Fruit fly (Drosophila melanogaster): ENCODE measurements around the gene Lgr4.

Gene Lgr4

dm6 chrX:13130175-13130822, 58.7 kb downstream of the Lgr4 start (continued):
- no peak for TF ChIP-seq aop (GFP tag; IDR thresholded peaks at IDR 0.05)
- no peak for TF ChIP-seq Hey (tag; optimal IDR thresholded peaks at IDR 0.05)
- no peak for TF ChIP-seq pros (GFP tag; optimal IDR thresholded peaks at IDR 0.05)
- TF ChIP-seq tll (GFP tag; optimal IDR thresholded peaks at IDR 0.05): no peak
- TF ChIP-seq CG31365 (tag; optimal IDR thresholded peaks at IDR 0.05): peak; percentile 90
- TF ChIP-seq Scr (GFP tag; IDR thresholded peaks at IDR 0.05; ENCODE audit: partially characterized antibody): no peak
- TF ChIP-seq CG6689 (GFP tag; IDR thresholded peaks at IDR 0.05): peak; percentile 62
- no peak for TF ChIP-seq yki (optimal IDR thresholded peaks at IDR 0.05)
- peak; percentile 86 for TF ChIP-seq CG18262 (tag; optimal IDR thresholded peaks at IDR 0.05)
- TF ChIP-seq HLH54F (GFP tag; optimal IDR thresholded peaks at IDR 0.05): peak; percentile 57
- TF ChIP-seq jumu (GFP tag; optimal IDR thresholded peaks at IDR 0.05): peak; percentile 55
- no peak for TF ChIP-seq CG16813 (GFP tag; IDR thresholded peaks at IDR 0.05; ENCODE audit: partially characterized antibody)
- TF ChIP-seq PHDP (tag; optimal IDR thresholded peaks at IDR 0.05): peak; percentile 75
- TF ChIP-seq CG13123 (GFP tag; optimal IDR thresholded peaks at IDR 0.05): peak; percentile 15
- TF ChIP-seq Usf (GFP tag; optimal IDR thresholded peaks at IDR 0.05): peak; percentile 52
- TF ChIP-seq abd-A (tag; optimal IDR thresholded peaks at IDR 0.05): no peak
- no peak for TF ChIP-seq CG7372 (GFP tag; IDR thresholded peaks at IDR 0.05)
- TF ChIP-seq Dip3 (GFP tag; optimal IDR thresholded peaks at IDR 0.05): peak; percentile 49
- TF ChIP-seq schlank (tag; optimal IDR thresholded peaks at IDR 0.05): peak; percentile 56
- TF ChIP-seq pb (GFP tag; optimal IDR thresholded peaks at IDR 0.05): no peak
- no peak for TF ChIP-seq B-H1 (GFP tag; IDR thresholded peaks at IDR 0.05)
- TF ChIP-seq eyg (GFP tag; optimal IDR thresholded peaks at IDR 0.05): peak; percentile 8
- no peak for TF ChIP-seq CG5953 (GFP tag; IDR thresholded peaks at IDR 0.05)
- TF ChIP-seq ham (GFP tag; IDR thresholded peaks at IDR 0.05): no peak
- TF ChIP-seq CG5180 (GFP tag; optimal IDR thresholded peaks at IDR 0.05): peak; percentile 49
- peak; percentile 40 for TF ChIP-seq CG1647 (GFP tag; optimal IDR thresholded peaks at IDR 0.05)
- peak; percentile 13 for TF ChIP-seq da (GFP tag; optimal IDR thresholded peaks at IDR 0.05)
- TF ChIP-seq cad (GFP tag; optimal IDR thresholded peaks at IDR 0.05): no peak
- TF ChIP-seq sc (optimal IDR thresholded peaks at IDR 0.05): no peak
- peak; percentile 54 for TF ChIP-seq sc (GFP tag; optimal IDR thresholded peaks at IDR 0.05)
- TF ChIP-seq repo (GFP tag; optimal IDR thresholded peaks at IDR 0.05): peak; percentile 52
- TF ChIP-seq CG9609 (GFP tag; optimal IDR thresholded peaks at IDR 0.05): peak; percentile 66
- no peak for TF ChIP-seq CG9797 (GFP tag; optimal IDR thresholded peaks at IDR 0.05)
- no peak for TF ChIP-seq al (GFP tag; IDR thresholded peaks at IDR 0.05)
- no peak for TF ChIP-seq insv (GFP tag; optimal IDR thresholded peaks at IDR 0.05)
- peak in 1 of 2 experiments; percentile 92 for TF ChIP-seq eve (GFP tag; optimal IDR thresholded peaks at IDR 0.05)
- peak; percentile 73 for TF ChIP-seq CG17385 (GFP tag; optimal IDR thresholded peaks at IDR 0.05)
- TF ChIP-seq cwo (GFP tag; optimal IDR thresholded peaks at IDR 0.05): peak; percentile 52
- peak; percentile 79 for TF ChIP-seq Hmr (GFP tag; optimal IDR thresholded peaks at IDR 0.05)
- peak; percentile 76 for TF ChIP-seq CG13296 (GFP tag; optimal IDR thresholded peaks at IDR 0.05)
- no peak for TF ChIP-seq CG4404 (GFP tag; IDR thresholded peaks at IDR 0.05)
- no peak for TF ChIP-seq ro (GFP tag; IDR thresholded peaks at IDR 0.05)
- TF ChIP-seq Ets97D (GFP tag; optimal IDR thresholded peaks at IDR 0.05): no peak
- peak; percentile 63 for TF ChIP-seq lmd (GFP tag; IDR thresholded peaks at IDR 0.05)
- TF ChIP-seq cg (GFP tag; optimal IDR thresholded peaks at IDR 0.05): no peak
- no peak for TF ChIP-seq psq (GFP tag; optimal IDR thresholded peaks at IDR 0.05)
- TF ChIP-seq MESR4 (GFP tag; optimal IDR thresholded peaks at IDR 0.05): no peak
- TF ChIP-seq CG12299 (tag; optimal IDR thresholded peaks at IDR 0.05): no peak
- TF ChIP-seq ash1 (GFP tag; optimal IDR thresholded peaks at IDR 0.05): no peak
- peak; percentile 78 for TF ChIP-seq dmrt11E (tag; optimal IDR thresholded peaks at IDR 0.05)
- no peak for TF ChIP-seq CG17186 (GFP tag; optimal IDR thresholded peaks at IDR 0.05)

Data from whole organism, embryonic.